Worm (Caenorhabditis elegans): ENCODE results near the gene add-2.

ce11 chrV:11989861-11990260 lies 23.3 kb downstream of the add-2 start:
- no peak for TF ChIP-seq snu-23 (GFP tag; optimal IDR thresholded peaks at IDR 0.05)
- TF ChIP-seq unc-62 (GFP tag; optimal IDR thresholded peaks at IDR 0.05), result no peak
- no peak for TF ChIP-seq lin-39 (tag; optimal IDR thresholded peaks at IDR 0.05)
- no peak for TF ChIP-seq elt-3 (tag; optimal IDR thresholded peaks at IDR 0.05)
- no peak for TF ChIP-seq efl-3 (GFP tag; optimal IDR thresholded peaks at IDR 0.05)
- no peak for TF ChIP-seq sox-4 (tag; optimal IDR thresholded peaks at IDR 0.05)
- TF ChIP-seq pqm-1 (tag; optimal IDR thresholded peaks at IDR 0.05), result no peak
- no peak for TF ChIP-seq mdl-1 (tag; optimal IDR thresholded peaks at IDR 0.05)
- TF ChIP-seq pag-3 (tag; optimal IDR thresholded peaks at IDR 0.05; ENCODE audit: borderline replicate concordance, insufficient read depth), result no peak
- TF ChIP-seq sptf-1 (tag; optimal IDR thresholded peaks at IDR 0.05), result no peak
- no peak for TF ChIP-seq elt-2 (tag; optimal IDR thresholded peaks at IDR 0.05)
- TF ChIP-seq nhr-77 (tag; optimal IDR thresholded peaks at IDR 0.05), result no peak
- TF ChIP-seq egl-27 (tag; optimal IDR thresholded peaks at IDR 0.05), result no peak
